Worm (Caenorhabditis elegans) whole organism, L1 larva: ENCODE results near the gene srt-27.

Experiments used
- C16A3.4 ChIP-seq: fragments of 150-350 bp; optimal IDR thresholded peaks from 2 replicates; lab custom pipeline; 2014; ENCODE audit warnings: missing biosample characterization, missing genetic modification characterization
- C34B4.2 ChIP-seq: sonication (generic microtip); optimal IDR thresholded peaks from 2 replicates; lab custom pipeline; 2017; ENCODE audit warnings: mild to moderate bottlenecking, missing genetic modification characterization, missing compliant biosample characterization
- aly-2 ChIP-seq: fragments of 150-350 bp; optimal IDR thresholded peaks from 2 replicates; lab custom pipeline; 2014; ENCODE audit warnings: missing biosample characterization, missing genetic modification characterization
- ama-1 ChIP-seq: fragments of 150-350 bp; optimal IDR thresholded peaks from 2 replicates; lab custom pipeline; 2014
- blmp-1 ChIP-seq: fragments of 150-350 bp; optimal IDR thresholded peaks from 2 replicates; lab custom pipeline; 2014; ENCODE audit warnings: missing biosample characterization, missing genetic modification characterization
- ceh-63 ChIP-seq: fragments of 200-800 bp; sonication (Bioruptor generic); optimal IDR thresholded peaks from 2 replicates; lab custom pipeline; 2018; ENCODE audit warnings: mild to moderate bottlenecking, missing genetic modification characterization, missing compliant biosample characterization
- ceh-8 ChIP-seq: fragments of 200-800 bp; sonication (Bioruptor generic); optimal IDR thresholded peaks from 2 replicates; lab custom pipeline; 2018; ENCODE audit warnings: mild to moderate bottlenecking, missing genetic modification characterization, moderate library complexity, missing compliant biosample characterization
- ces-1 ChIP-seq: fragments of 150-350 bp; optimal IDR thresholded peaks from 2 replicates; lab custom pipeline; 2014; ENCODE audit warnings: missing biosample characterization, missing genetic modification reagents, missing genetic modification characterization
- efl-1 ChIP-seq, 4 experiments: fragments of 150-350 bp; optimal IDR thresholded peaks in 3 of 4; peaks in 1 of 4; 1 replicate in 1 of 4; 2 replicates in 3 of 4; lab custom pipeline; 2014; ENCODE audit warnings: missing biosample characterization in 2 of 4, missing genetic modification characterization in 2 of 4, missing genetic modification reagents in 2 of 4
- efl-3 ChIP-seq: fragments of 200-800 bp; sonication (Bioruptor generic); optimal IDR thresholded peaks from 2 replicates; lab custom pipeline; 2018; ENCODE audit warnings: mild to moderate bottlenecking, missing genetic modification characterization, missing compliant biosample characterization
- elt-2 ChIP-seq: sonication (generic microtip); optimal IDR thresholded peaks from 2 replicates; lab custom pipeline; 2016; ENCODE audit warnings: missing genetic modification characterization, mild to moderate bottlenecking, inconsistent platforms, missing compliant biosample characterization, missing genetic modification reagents
- elt-3 ChIP-seq, 6 experiments: fragments of 150-350 bp in 1 of 6; sonication (generic microtip); optimal IDR thresholded peaks; 2 replicates each; lab custom pipeline; 2017 to 2018; ENCODE audit warnings: missing biosample characterization in 6 of 6, missing genetic modification characterization in 6 of 6, inconsistent platforms in 1 of 6
- fkh-4 ChIP-seq: sonication (generic microtip); optimal IDR thresholded peaks from 2 replicates; lab custom pipeline; 2016; ENCODE audit warnings: missing compliant biosample characterization, missing genetic modification characterization, borderline replicate concordance
- hlh-4 ChIP-seq: sonication (generic microtip); optimal IDR thresholded peaks from 2 replicates; lab custom pipeline; 2016; ENCODE audit warnings: mild to moderate bottlenecking, missing genetic modification characterization, missing compliant biosample characterization
- hpl-2 ChIP-seq: fragments of 150-350 bp; optimal IDR thresholded peaks from 2 replicates; lab custom pipeline; 2014; ENCODE audit warnings: missing biosample characterization, missing genetic modification reagents, missing genetic modification characterization
- jun-1 ChIP-seq: fragments of 150-350 bp; optimal IDR thresholded peaks from 2 replicates; lab custom pipeline; 2014; ENCODE audit warnings: missing biosample characterization, missing genetic modification reagents, missing genetic modification characterization
- lin-13 ChIP-seq: fragments of 150-350 bp; optimal IDR thresholded peaks from 2 replicates; lab custom pipeline; 2014; ENCODE audit warnings: missing biosample characterization, missing genetic modification reagents, missing genetic modification characterization
- lin-35 ChIP-seq, 2 experiments: fragments of 150-350 bp; optimal IDR thresholded peaks; 2 replicates each; lab custom pipeline; 2014; ENCODE audit warnings: missing biosample characterization in 2 of 2, missing genetic modification characterization in 2 of 2, missing genetic modification reagents in 2 of 2
- lin-39 ChIP-seq: fragments of 150-350 bp; optimal IDR thresholded peaks from 2 replicates; lab custom pipeline; 2014; ENCODE audit warnings: missing biosample characterization, missing genetic modification reagents, missing genetic modification characterization
- mab-9 ChIP-seq: fragments of 200-800 bp; sonication (Bioruptor generic); IDR thresholded peaks from 2 replicates; pipeline ENCODE4 v1.3.6; 2022; ENCODE audit warnings: missing genetic modification reagents, missing genetic modification characterization, missing compliant biosample characterization
- mdl-1 ChIP-seq, 2 experiments: fragments of 150-350 bp; optimal IDR thresholded peaks; 2 replicates each; lab custom pipeline; 2014 to 2017; ENCODE audit warnings: missing biosample characterization in 2 of 2, missing genetic modification characterization in 2 of 2, inconsistent platforms in 1 of 2
- nhr-12 ChIP-seq: sonication (generic microtip); optimal IDR thresholded peaks from 2 replicates; lab custom pipeline; 2017; ENCODE audit warnings: missing biosample characterization, missing genetic modification characterization
- nhr-20 ChIP-seq: sonication (generic microtip); optimal IDR thresholded peaks from 2 replicates; lab custom pipeline; 2016; ENCODE audit warnings: mild to moderate bottlenecking, missing genetic modification characterization, missing compliant biosample characterization
- nhr-237 ChIP-seq: fragments of 150-350 bp; optimal IDR thresholded peaks from 2 replicates; lab custom pipeline; 2014; ENCODE audit warnings: missing biosample characterization, missing genetic modification characterization
- nhr-28 ChIP-seq: fragments of 150-350 bp; optimal IDR thresholded peaks from 2 replicates; lab custom pipeline; 2014; ENCODE audit warnings: missing biosample characterization, missing genetic modification characterization
- nhr-71 ChIP-seq: sonication (generic microtip); optimal IDR thresholded peaks from 2 replicates; lab custom pipeline; 2016; ENCODE audit warnings: mild to moderate bottlenecking, missing genetic modification characterization, moderate library complexity, missing compliant biosample characterization
- nhr-77 ChIP-seq: fragments of 150-350 bp; optimal IDR thresholded peaks from 2 replicates; lab custom pipeline; 2014; ENCODE audit warnings: missing biosample characterization, missing genetic modification characterization
- nhr-84 ChIP-seq: sonication (generic microtip); optimal IDR thresholded peaks from 2 replicates; lab custom pipeline; 2017; ENCODE audit warnings: missing biosample characterization, missing genetic modification characterization
- nhr-90 ChIP-seq: sonication (generic microtip); optimal IDR thresholded peaks from 2 replicates; lab custom pipeline; 2016; ENCODE audit warnings: mild to moderate bottlenecking, missing genetic modification characterization, missing compliant biosample characterization; ENCODE audit not compliant: poor library complexity
- pag-3 ChIP-seq: sonication (generic microtip); optimal IDR thresholded peaks from 2 replicates; lab custom pipeline; 2017; ENCODE audit warnings: missing genetic modification characterization, mild to moderate bottlenecking, missing compliant biosample characterization, antibody characterized with exemption, borderline replicate concordance; ENCODE audit not compliant: insufficient read depth
- pax-3 ChIP-seq: fragments of 200-800 bp; sonication (Bioruptor generic); optimal IDR thresholded peaks from 2 replicates; lab custom pipeline; 2018; ENCODE audit warnings: mild to moderate bottlenecking, missing genetic modification characterization, moderate library complexity, missing compliant biosample characterization
- pqm-1 ChIP-seq: sonication (generic microtip); optimal IDR thresholded peaks from 3 replicates; lab custom pipeline; 2017; ENCODE audit warnings: missing biosample characterization, missing genetic modification characterization
- rnt-1 ChIP-seq: sonication (generic microtip); optimal IDR thresholded peaks from 2 replicates; lab custom pipeline; 2016; ENCODE audit warnings: mild to moderate bottlenecking, missing genetic modification characterization, moderate library complexity, missing compliant biosample characterization
- snu-23 ChIP-seq: sonication (generic microtip); optimal IDR thresholded peaks from 2 replicates; lab custom pipeline; 2016; ENCODE audit warnings: missing genetic modification characterization, missing compliant biosample characterization
- sox-4 ChIP-seq: sonication (generic microtip); optimal IDR thresholded peaks from 2 replicates; lab custom pipeline; 2016; ENCODE audit warnings: missing genetic modification characterization, missing compliant biosample characterization
- sptf-1 ChIP-seq: fragments of 150-350 bp; optimal IDR thresholded peaks from 2 replicates; lab custom pipeline; 2014; ENCODE audit warnings: missing biosample characterization, missing genetic modification characterization
- sup-37 ChIP-seq: fragments of 200-800 bp; sonication (Bioruptor generic); optimal IDR thresholded peaks from 2 replicates; lab custom pipeline; 2018; ENCODE audit warnings: mild to moderate bottlenecking, missing genetic modification characterization, missing compliant biosample characterization
- swsn-7 ChIP-seq: sonication (generic microtip); optimal IDR thresholded peaks from 2 replicates; lab custom pipeline; 2016; ENCODE audit warnings: missing genetic modification characterization, missing compliant biosample characterization
- tbx-2 ChIP-seq: sonication (generic microtip); optimal IDR thresholded peaks from 2 replicates; lab custom pipeline; 2016; ENCODE audit warnings: missing genetic modification characterization, missing compliant biosample characterization
- tlp-1 ChIP-seq: fragments of 150-350 bp; optimal IDR thresholded peaks from 2 replicates; lab custom pipeline; 2014; ENCODE audit warnings: missing biosample characterization, missing genetic modification characterization
- unc-130 ChIP-seq: fragments of 150-350 bp; optimal IDR thresholded peaks from 2 replicates; lab custom pipeline; 2017; ENCODE audit warnings: missing biosample characterization, missing genetic modification characterization, inconsistent platforms
- unc-30 ChIP-seq: sonication (generic microtip); optimal IDR thresholded peaks from 2 replicates; lab custom pipeline; 2017; ENCODE audit warnings: missing biosample characterization, missing genetic modification characterization
- unc-62 ChIP-seq: fragments of 150-350 bp; optimal IDR thresholded peaks from 2 replicates; lab custom pipeline; 2014; ENCODE audit warnings: missing biosample characterization, missing genetic modification reagents, missing genetic modification characterization
- vab-15 ChIP-seq: sonication (generic microtip); optimal IDR thresholded peaks from 2 replicates; lab custom pipeline; 2017; ENCODE audit warnings: missing genotype, mild to moderate bottlenecking, missing genetic modification characterization, missing compliant biosample characterization
- xbp-1 ChIP-seq: sonication (generic microtip); optimal IDR thresholded peaks from 2 replicates; lab custom pipeline; 2016; ENCODE audit warnings: missing genetic modification characterization, missing compliant biosample characterization

Gene srt-27

ce11 chrV:2683497-2683896 lies 37.2 kb downstream of the srt-27 start:
- no peak for TF ChIP-seq pax-3 (tag; lab: Kevin White, UChicago)
- TF ChIP-seq nhr-12 (tag; lab: Kevin White, UChicago): no peak
- TF ChIP-seq xbp-1 (tag; lab: Kevin White, UChicago): no peak
- TF ChIP-seq nhr-237 (tag; lab: Kevin White, UChicago): no peak
- TF ChIP-seq elt-3 (tag; optimal IDR thresholded peaks at IDR 0.05; lab: Kevin White, UChicago): no peak
- TF ChIP-seq tlp-1: no peak
- no peak for TF ChIP-seq sptf-1 (tag; lab: Kevin White, UChicago)
- no peak for TF ChIP-seq aly-2
- TF ChIP-seq hlh-4 (tag; lab: Kevin White, UChicago): no peak
- TF ChIP-seq unc-62 (GFP tag; lab: Kevin White, UChicago): no peak
- no peak for TF ChIP-seq unc-130 (tag; lab: Kevin White, UChicago)
- no peak for TF ChIP-seq nhr-77 (tag; lab: Kevin White, UChicago)

ce11 chrV:2677648-2678047 lies 43.0 kb downstream of the srt-27 start:
- TF ChIP-seq lin-39 (tag; lab: Kevin White, UChicago) (no peak), C34B4.2 (tag; lab: Kevin White, UChicago) (no peak), efl-3 (no peak), lin-35 (GFP tag; optimal IDR thresholded peaks at IDR 0.05; lab: Kevin White, UChicago) (no peak), ama-1 (no peak)
- TF ChIP-seq, all 84 proteins: peak for 0

- no peak for TF ChIP-seq nhr-84 (tag; lab: Kevin White, UChicago)
- no peak for TF ChIP-seq nhr-90 (tag; lab: Kevin White, UChicago)
- TF ChIP-seq pag-3 (tag; lab: Kevin White, UChicago): no peak
- TF ChIP-seq jun-1 (tag; lab: Kevin White, UChicago): no peak
- no peak for TF ChIP-seq unc-30 (tag; lab: Kevin White, UChicago)
- no peak for TF ChIP-seq lin-39 (tag; lab: Kevin White, UChicago)
- no peak for TF ChIP-seq efl-1 (optimal IDR thresholded peaks at IDR 0.05; lab: Kevin White, UChicago)
- peak in 1 of 2 experiments; percentile 50 for TF ChIP-seq efl-1 (GFP tag; optimal IDR thresholded peaks at IDR 0.05 in 1 of 2; lab: Kevin White, UChicago)
- TF ChIP-seq tbx-2 (tag; lab: Kevin White, UChicago): no peak
- TF ChIP-seq elt-2: no peak
- TF ChIP-seq ceh-63 (GFP tag; lab: Kevin White, UChicago): no peak
- TF ChIP-seq blmp-1 (tag; lab: Kevin White, UChicago): peak; percentile 93
- no peak for TF ChIP-seq mdl-1 (tag; optimal IDR thresholded peaks at IDR 0.05; lab: Kevin White, UChicago)
- TF ChIP-seq hpl-2 (GFP tag; lab: Kevin White, UChicago): no peak
- TF ChIP-seq, all 84 proteins: peak for 2
Observed at ce11 chrV:2675692-2676091, 45.0 kb downstream of the srt-27 start.

ce11 chrV:2673807-2674206 lies 46.9 kb downstream of the srt-27 start:
- TF ChIP-seq jun-1 (tag; lab: Kevin White, UChicago) (peak; percentile 29), ces-1 (no peak), tlp-1 (no peak), ama-1 (no peak), mab-9 (GFP tag; lab: Robert Waterston, UW) (no peak), ceh-8 (GFP tag; lab: Kevin White, UChicago) (no peak), elt-3 (tag; optimal IDR thresholded peaks at IDR 0.05; lab: Kevin White, UChicago) (no peak), swsn-7 (peak; percentile 33), pqm-1 (tag; lab: Kevin White, UChicago) (no peak), hlh-4 (tag; lab: Kevin White, UChicago) (no peak), C34B4.2 (tag; lab: Kevin White, UChicago) (no peak), nhr-28 (tag; lab: Kevin White, UChicago) (no peak), snu-23 (GFP tag; lab: Kevin White, UChicago) (peak; percentile 53), vab-15 (tag; lab: Kevin White, UChicago) (no peak), lin-35 (GFP tag; optimal IDR thresholded peaks at IDR 0.05; lab: Kevin White, UChicago) (peak; percentile 32 to 61), elt-2 (no peak), aly-2 (no peak), mdl-1 (tag; optimal IDR thresholded peaks at IDR 0.05; lab: Kevin White, UChicago) (peak in 1 of 2 experiments; percentile 12), sox-4 (tag; lab: Kevin White, UChicago) (no peak), lin-13 (GFP tag; lab: Kevin White, UChicago) (no peak), pax-3 (tag; lab: Kevin White, UChicago) (no peak), sup-37 (GFP tag; lab: Kevin White, UChicago) (no peak), C16A3.4 (tag; lab: Kevin White, UChicago) (peak; percentile 31), fkh-4 (tag; lab: Kevin White, UChicago) (no peak), unc-62 (GFP tag; lab: Kevin White, UChicago) (no peak), rnt-1 (tag; lab: Kevin White, UChicago) (peak; percentile 45), nhr-20 (peak; percentile 59), blmp-1 (tag; lab: Kevin White, UChicago) (peak; percentile 27), nhr-71 (tag; lab: Kevin White, UChicago) (peak; percentile 47)
